Worm (Caenorhabditis elegans): ENCODE measurements around the gene sec-20.

The sec-20 gene

DNA sequence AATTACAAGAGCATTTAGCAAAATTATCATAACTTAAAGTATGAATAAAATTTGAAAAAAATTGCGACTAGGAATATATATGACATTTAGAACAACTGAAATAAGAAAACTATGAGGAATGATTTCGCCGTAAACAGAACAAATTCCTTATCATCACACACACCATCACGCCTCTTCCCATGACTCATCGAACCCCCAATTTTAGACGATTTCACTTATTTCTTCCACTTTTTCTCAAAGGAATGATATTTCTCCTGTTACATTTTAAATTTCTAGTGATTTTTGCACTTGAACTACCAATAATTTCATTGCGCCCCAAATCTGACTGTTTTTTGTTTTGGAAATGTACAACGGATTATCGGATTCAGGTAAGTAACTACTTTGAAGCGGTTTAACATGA is 35.3 kb upstream of the sec-20 start, which contains the start of the genes zig-13 and ver-1:
Gene zig-13, minus strand, starts transcription at position 101 of the 400 bp plus-strand sequence.
Gene ver-1, plus strand, starts transcription at position 180 of the 400 bp plus-strand sequence.
- TF ChIP-seq dpl-1 (GFP tag; optimal IDR thresholded peaks at IDR 0.05) (no peak), lin-14 (GFP tag; optimal IDR thresholded peaks at IDR 0.05) (no peak), nhr-84 (tag; optimal IDR thresholded peaks at IDR 0.05) (no peak), alr-1 (tag; optimal IDR thresholded peaks at IDR 0.05; ENCODE audit: borderline replicate concordance) (no peak), elt-2 (tag; optimal IDR thresholded peaks at IDR 0.05) (no peak), unc-86 (tag; optimal IDR thresholded peaks at IDR 0.05) (no peak), swsn-7 (tag; optimal IDR thresholded peaks at IDR 0.05) (no peak), dsc-1 (tag; optimal IDR thresholded peaks at IDR 0.05) (no peak), mdl-1 (tag; optimal IDR thresholded peaks at IDR 0.05) (no peak), C16A3.4 (tag; optimal IDR thresholded peaks at IDR 0.05) (no peak), efl-1 (optimal IDR thresholded peaks at IDR 0.05) (no peak), efl-1 (GFP tag; optimal IDR thresholded peaks at IDR 0.05 in 1 of 2) (no peak), sptf-1 (tag; optimal IDR thresholded peaks at IDR 0.05) (no peak), blmp-1 (tag; optimal IDR thresholded peaks at IDR 0.05) (no peak), jun-1 (tag; optimal IDR thresholded peaks at IDR 0.05) (no peak), irx-1 (tag; optimal IDR thresholded peaks at IDR 0.05) (no peak), snpc-4 (tag; optimal IDR thresholded peaks at IDR 0.05) (no peak), ceh-63 (GFP tag; optimal IDR thresholded peaks at IDR 0.05) (no peak)

DNA sequence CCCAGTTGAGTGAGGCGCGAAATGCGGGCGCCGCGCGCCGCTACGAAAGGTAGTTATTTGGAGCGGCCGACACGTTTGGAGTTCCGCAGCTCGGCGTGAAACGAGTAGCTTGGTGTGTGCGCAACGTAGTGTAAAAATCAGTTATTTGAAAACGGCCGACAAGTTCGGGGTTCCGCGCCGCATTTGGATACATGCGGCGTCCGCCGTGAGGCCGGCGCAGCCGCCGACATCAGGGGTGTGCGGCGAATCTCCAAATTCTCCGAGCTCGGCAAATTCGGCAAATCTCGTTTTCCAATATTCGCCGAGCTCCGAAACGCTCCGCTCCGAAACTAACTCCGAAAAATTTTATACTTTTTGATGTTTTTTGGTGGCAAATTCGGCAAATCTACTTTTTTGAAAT is 33.9 kb upstream of the sec-20 start:
- TF ChIP-seq F16B12.6 (tag; optimal IDR thresholded peaks at IDR 0.05) (no peak), ces-1 (GFP tag; optimal IDR thresholded peaks at IDR 0.05) (no peak)

DNA sequence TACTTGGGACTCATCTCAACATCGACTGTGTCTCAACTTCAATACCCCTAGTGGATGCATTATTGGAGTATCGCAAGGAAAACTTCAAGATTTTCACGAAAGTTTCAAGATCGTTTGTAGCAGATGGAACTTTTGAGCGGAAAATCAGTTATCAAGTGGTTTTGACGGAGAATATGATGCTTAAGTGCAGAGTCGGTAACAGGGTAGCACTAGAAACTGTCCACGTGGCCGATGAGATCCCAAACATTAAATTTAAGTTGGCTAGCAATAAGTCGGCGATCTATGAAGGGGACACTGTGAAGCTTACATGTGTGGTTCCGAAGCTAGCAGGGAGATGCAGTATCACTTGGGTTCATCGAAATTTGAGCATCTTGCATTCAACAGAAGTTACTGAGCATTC is 32.8 kb upstream of the sec-20 start:
- no peak for TF ChIP-seq ama-1 (optimal IDR thresholded peaks at IDR 0.05)
- TF ChIP-seq blmp-1 (tag; optimal IDR thresholded peaks at IDR 0.05) = no peak
- no peak for TF ChIP-seq lin-39 (tag; optimal IDR thresholded peaks at IDR 0.05)
- no peak for TF ChIP-seq nhr-47 (tag; optimal IDR thresholded peaks at IDR 0.05)
- TF ChIP-seq unc-86 (tag; optimal IDR thresholded peaks at IDR 0.05) = no peak
- TF ChIP-seq ces-1 (GFP tag; optimal IDR thresholded peaks at IDR 0.05) = no peak
- no peak for TF ChIP-seq swsn-7 (tag; optimal IDR thresholded peaks at IDR 0.05)
- TF ChIP-seq nhr-77 (tag; optimal IDR thresholded peaks at IDR 0.05) = no peak

DNA sequence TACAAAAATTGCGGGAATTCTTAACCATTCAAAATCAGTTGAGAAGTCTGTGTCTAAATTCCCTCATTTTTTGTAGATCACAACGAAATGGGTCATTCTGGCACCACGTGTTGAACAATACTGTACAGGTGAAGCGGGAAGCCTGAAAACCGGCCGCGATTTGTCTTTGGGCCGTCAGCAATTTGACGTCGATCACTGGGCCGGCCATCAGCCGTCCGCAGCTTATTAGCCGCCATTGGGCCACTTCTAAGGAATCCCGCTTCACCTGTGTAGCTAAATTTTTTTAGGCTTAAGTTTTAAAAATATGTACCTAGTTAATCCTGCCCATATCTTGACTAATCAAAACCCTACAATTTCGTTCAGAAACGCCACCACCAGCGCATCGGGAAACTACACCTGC is 32.2 kb upstream of the sec-20 start:
- TF ChIP-seq grh-1 (GFP tag; IDR thresholded peaks at IDR 0.05) (no peak), rnt-1 (tag; optimal IDR thresholded peaks at IDR 0.05) (no peak), nhr-77 (tag; optimal IDR thresholded peaks at IDR 0.05) (no peak), tbx-2 (tag; optimal IDR thresholded peaks at IDR 0.05) (no peak), mab-9 (GFP tag; IDR thresholded peaks at IDR 0.05) (no peak), hpl-2 (GFP tag; optimal IDR thresholded peaks at IDR 0.05) (no peak), efl-1 (optimal IDR thresholded peaks at IDR 0.05) (no peak), efl-1 (GFP tag; optimal IDR thresholded peaks at IDR 0.05 in 1 of 2) (no peak), unc-130 (tag; optimal IDR thresholded peaks at IDR 0.05) (no peak), ceh-8 (GFP tag; optimal IDR thresholded peaks at IDR 0.05) (no peak), snu-23 (GFP tag; optimal IDR thresholded peaks at IDR 0.05) (no peak), egl-13 (tag; optimal IDR thresholded peaks at IDR 0.05) (no peak), pqm-1 (tag; optimal IDR thresholded peaks at IDR 0.05) (no peak), nhr-71 (tag; optimal IDR thresholded peaks at IDR 0.05) (no peak), hlh-17 (GFP tag; optimal IDR thresholded peaks at IDR 0.05; ENCODE audit: borderline replicate concordance) (no peak), nhr-47 (tag; optimal IDR thresholded peaks at IDR 0.05) (no peak), tlp-1 (tag; optimal IDR thresholded peaks at IDR 0.05) (no peak), aly-2 (tag; optimal IDR thresholded peaks at IDR 0.05) (no peak), alr-1 (tag; optimal IDR thresholded peaks at IDR 0.05; ENCODE audit: borderline replicate concordance) (no peak), lin-15B (tag; optimal IDR thresholded peaks at IDR 0.05) (no peak), ets-5 (GFP tag; IDR thresholded peaks at IDR 0.05) (no peak)
